Fruit fly (Drosophila melanogaster) whole organism, embryonic: ENCODE measurements around the gene Pvf3.
A peak's percentile ranks its signal among the peaks of the same experiment; 100 is the strongest.

Experiments used
- Bdp1 ChIP-seq: fragments of 200-800 bp; sonication (Bioruptor generic); optimal IDR thresholded peaks from 3 replicates; lab custom pipeline; 2016; ENCODE audit warnings: missing biosample characterization, missing genetic modification characterization
- Bgb ChIP-seq: fragments of 200-800 bp; sonication (Bioruptor generic); IDR thresholded peaks from 2 replicates; pipeline ENCODE4 v1.3.6; 2022; ENCODE audit warnings: missing biosample characterization, missing genetic modification characterization; ENCODE audit not compliant: partially characterized antibody
- CG11504 ChIP-seq: fragments of 200-800 bp; sonication (Bioruptor generic); optimal IDR thresholded peaks from 3 replicates; lab custom pipeline; 2019; ENCODE audit warnings: missing biosample characterization, mild to moderate bottlenecking, missing genetic modification characterization, moderate library complexity
- CG13123 ChIP-seq: fragments of 200-800 bp; sonication (Bioruptor generic); optimal IDR thresholded peaks from 2 replicates; lab custom pipeline; 2016; ENCODE audit warnings: missing biosample characterization, missing genetic modification characterization
- CG14860 ChIP-seq: fragments of 200-800 bp; sonication (Bioruptor generic); IDR thresholded peaks from 3 replicates; pipeline ENCODE4 v1.3.6; 2022; ENCODE audit warnings: missing biosample characterization, missing genetic modification characterization; ENCODE audit not compliant: partially characterized antibody
- CG1529 ChIP-seq: fragments of 200-800 bp; sonication (Bioruptor generic); optimal IDR thresholded peaks from 3 replicates; lab custom pipeline; 2018; ENCODE audit warnings: missing biosample characterization, missing genetic modification characterization
- CG15514 ChIP-seq: fragments of 200-800 bp; sonication (Bioruptor generic); optimal IDR thresholded peaks from 3 replicates; lab custom pipeline; 2017; ENCODE audit warnings: missing biosample characterization, missing genetic modification characterization, mild to moderate bottlenecking, moderate library complexity, missing genetic modification reagents
- CG17359 ChIP-seq: fragments of 200-800 bp; sonication (Bioruptor generic); optimal IDR thresholded peaks from 3 replicates; lab custom pipeline; 2018; ENCODE audit warnings: missing biosample characterization, mild to moderate bottlenecking, missing genetic modification characterization, moderate library complexity
- CG17912 ChIP-seq: fragments of 200-800 bp; sonication (Bioruptor generic); optimal IDR thresholded peaks from 2 replicates; lab custom pipeline; 2018; ENCODE audit warnings: missing biosample characterization, mild to moderate bottlenecking, missing genetic modification characterization
- CG2199 ChIP-seq: fragments of 200-800 bp; sonication (Bioruptor generic); IDR thresholded peaks from 3 replicates; pipeline ENCODE4 v1.3.6; 2022; ENCODE audit warnings: missing biosample characterization, missing genetic modification characterization
- CG2202 ChIP-seq: fragments of 200-800 bp; sonication (Bioruptor generic); optimal IDR thresholded peaks from 2 replicates; lab custom pipeline; 2018; ENCODE audit warnings: missing biosample characterization, mild to moderate bottlenecking, missing genetic modification characterization
- CG3407 ChIP-seq: fragments of 200-800 bp; sonication (Bioruptor generic); optimal IDR thresholded peaks from 2 replicates; lab custom pipeline; 2018; ENCODE audit warnings: missing biosample characterization, mild to moderate bottlenecking, missing genetic modification characterization
- CG42726 ChIP-seq: fragments of 200-800 bp; sonication (Bioruptor generic); IDR thresholded peaks from 2 replicates; pipeline ENCODE4 v1.3.6; 2022; ENCODE audit warnings: missing biosample characterization, missing genetic modification characterization; ENCODE audit not compliant: partially characterized antibody
- CG8290 ChIP-seq, 3 experiments: fragments of 200-800 bp; sonication (Bioruptor generic); optimal IDR thresholded peaks; 2 replicates each; lab custom pipeline; 2016 to 2019; ENCODE audit warnings: missing biosample characterization in 3 of 3, missing genetic modification characterization in 3 of 3, mild to moderate bottlenecking in 2 of 3, moderate library complexity in 1 of 3
- CG8359 ChIP-seq: fragments of 200-800 bp; sonication (Bioruptor generic); optimal IDR thresholded peaks from 2 replicates; lab custom pipeline; 2017; ENCODE audit warnings: missing biosample characterization, mild to moderate bottlenecking, missing genetic modification characterization, borderline replicate concordance
- Dip3 ChIP-seq: fragments of 200-800 bp; sonication (Bioruptor generic); optimal IDR thresholded peaks from 3 replicates; lab custom pipeline; 2016; ENCODE audit warnings: missing biosample characterization, missing genetic modification characterization
- Doc2 ChIP-seq: fragments of 200-800 bp; sonication (Bioruptor generic); IDR thresholded peaks from 2 replicates; pipeline ENCODE4 v1.3.6; 2022; ENCODE audit warnings: missing biosample characterization, missing genetic modification characterization
- Dp ChIP-seq: fragments of 200-800 bp; sonication (Bioruptor generic); optimal IDR thresholded peaks from 2 replicates; lab custom pipeline; 2018; ENCODE audit warnings: missing biosample characterization, mild to moderate bottlenecking, missing genetic modification characterization, moderate library complexity
- HLHmδ ChIP-seq: fragments of 200-800 bp; sonication (Bioruptor generic); optimal IDR thresholded peaks from 2 replicates; lab custom pipeline; 2018; ENCODE audit warnings: missing biosample characterization, mild to moderate bottlenecking, missing genetic modification characterization, moderate library complexity
- Hr39 ChIP-seq: fragments of >200 bp; optimal IDR thresholded peaks from 2 replicates; lab custom pipeline; 2017
- Lpt ChIP-seq: fragments of >200 bp; optimal IDR thresholded peaks from 2 replicates; lab custom pipeline; 2018; ENCODE audit warnings: missing biosample characterization, missing genetic modification characterization
- MTF-1 ChIP-seq: fragments of 200-800 bp; sonication (Bioruptor generic); optimal IDR thresholded peaks from 2 replicates; lab custom pipeline; 2018; ENCODE audit warnings: missing biosample characterization, mild to moderate bottlenecking, missing genetic modification characterization, borderline replicate concordance
- Med ChIP-seq: fragments of 200-800 bp; sonication (Bioruptor generic); peaks from one replicate; lab custom pipeline; 2016; ENCODE audit warnings: missing biosample characterization, missing genetic modification characterization, mild to moderate bottlenecking, inconsistent platforms, moderate library complexity
- Mes4 ChIP-seq: fragments of 200-800 bp; sonication (Bioruptor generic); optimal IDR thresholded peaks from 2 replicates; lab custom pipeline; 2016; ENCODE audit warnings: missing biosample characterization, missing genetic modification characterization
- Nf-YC ChIP-seq: fragments of 200-800 bp; optimal IDR thresholded peaks from 3 replicates; lab custom pipeline; 2019; ENCODE audit warnings: missing biosample characterization, mild to moderate bottlenecking, missing genetic modification characterization, moderate library complexity
- aop ChIP-seq: fragments of 200-800 bp; sonication (Bioruptor generic); IDR thresholded peaks from 2 replicates; pipeline ENCODE4 v1.3.6; 2022; ENCODE audit warnings: missing biosample characterization, missing genetic modification characterization
- bbx ChIP-seq: fragments of 200-800 bp; sonication (Bioruptor generic); IDR thresholded peaks from 2 replicates; pipeline ENCODE4 v1.3.6; 2022; ENCODE audit warnings: missing biosample characterization, missing genetic modification characterization; ENCODE audit not compliant: partially characterized antibody
- bigmax ChIP-seq: fragments of 200-800 bp; sonication (Bioruptor generic); optimal IDR thresholded peaks from 2 replicates; lab custom pipeline; 2018; ENCODE audit warnings: missing biosample characterization, mild to moderate bottlenecking, missing genetic modification characterization
- corto ChIP-seq: fragments of 200-800 bp; sonication (Bioruptor generic); optimal IDR thresholded peaks from 2 replicates; lab custom pipeline; 2016; ENCODE audit warnings: missing biosample characterization, mild to moderate bottlenecking, missing genetic modification characterization, moderate library complexity
- croc ChIP-seq: fragments of 200-800 bp; sonication (Bioruptor generic); conservative IDR thresholded peaks from 3 replicates; pipeline ENCODE4 v1.3.6; 2022; ENCODE audit warnings: missing biosample characterization, missing genetic modification characterization
- dati ChIP-seq: fragments of 200-800 bp; sonication (Bioruptor generic); IDR thresholded peaks from 2 replicates; pipeline ENCODE4 v1.3.6; 2022; ENCODE audit warnings: missing biosample characterization, missing genetic modification characterization
- dm ChIP-seq: fragments of 200-800 bp; sonication (Bioruptor generic); optimal IDR thresholded peaks from 3 replicates; lab custom pipeline; 2016; ENCODE audit warnings: missing biosample characterization, missing genetic modification characterization
- dmrt11E ChIP-seq: fragments of 200-800 bp; sonication (Bioruptor generic); optimal IDR thresholded peaks from 3 replicates; lab custom pipeline; 2018; ENCODE audit warnings: missing biosample characterization, mild to moderate bottlenecking, missing genetic modification characterization, moderate library complexity
- gt ChIP-seq: fragments of 200-800 bp; sonication (Bioruptor generic); IDR thresholded peaks from 2 replicates; pipeline ENCODE4 v1.3.6; 2022; ENCODE audit warnings: missing biosample characterization, missing genetic modification characterization
- hb ChIP-seq: fragments of 200-800 bp; sonication (Bioruptor generic); IDR thresholded peaks from 3 replicates; pipeline ENCODE4 v1.3.6; 2022; ENCODE audit warnings: missing biosample characterization, missing genetic modification characterization; ENCODE audit not compliant: partially characterized antibody
- her ChIP-seq: fragments of 200-800 bp; sonication (Bioruptor generic); optimal IDR thresholded peaks from 2 replicates; lab custom pipeline; 2016; ENCODE audit warnings: missing biosample characterization, missing genetic modification characterization
- peb ChIP-seq: fragments of 200-800 bp; sonication (Bioruptor generic); IDR thresholded peaks from 2 replicates; pipeline ENCODE4 v1.3.6; 2022; ENCODE audit warnings: missing biosample characterization, missing genetic modification characterization
- pfk ChIP-seq: fragments of 200-800 bp; sonication (Bioruptor generic); optimal IDR thresholded peaks from 2 replicates; lab custom pipeline; 2018; ENCODE audit warnings: missing biosample characterization, mild to moderate bottlenecking, missing genetic modification characterization, moderate library complexity
- pros ChIP-seq: fragments of 200-800 bp; sonication (Bioruptor generic); optimal IDR thresholded peaks from 3 replicates; lab custom pipeline; 2019; ENCODE audit warnings: missing biosample characterization, mild to moderate bottlenecking, missing genetic modification characterization, moderate library complexity
- pum ChIP-seq: fragments of 200-800 bp; sonication (Bioruptor generic); optimal IDR thresholded peaks from 2 replicates; lab custom pipeline; 2016; ENCODE audit warnings: missing biosample characterization, missing genetic modification characterization
- run ChIP-seq: fragments of 200-800 bp; sonication (Bioruptor generic); optimal IDR thresholded peaks from 3 replicates; lab custom pipeline; 2018; ENCODE audit warnings: missing biosample characterization, mild to moderate bottlenecking, missing genetic modification characterization
- sd ChIP-seq: fragments of 200-800 bp; sonication (Bioruptor generic); optimal IDR thresholded peaks from 3 replicates; lab custom pipeline; 2018; ENCODE audit warnings: missing biosample characterization, mild to moderate bottlenecking, missing genetic modification characterization, moderate library complexity
- slp2 ChIP-seq: fragments of 200-800 bp; sonication (Bioruptor generic); optimal IDR thresholded peaks from 2 replicates; lab custom pipeline; 2016; ENCODE audit warnings: missing biosample characterization, missing genetic modification characterization
- sqz ChIP-seq: fragments of 200-800 bp; sonication (Bioruptor generic); optimal IDR thresholded peaks from 3 replicates; lab custom pipeline; 2018; ENCODE audit warnings: missing biosample characterization, mild to moderate bottlenecking, missing genetic modification characterization
- stwl ChIP-seq: fragments of 200-800 bp; sonication (Bioruptor generic); optimal IDR thresholded peaks from 3 replicates; lab custom pipeline; 2018; ENCODE audit warnings: missing biosample characterization, mild to moderate bottlenecking, missing genetic modification characterization, moderate library complexity
- toy ChIP-seq: fragments of 200-800 bp; sonication (Bioruptor generic); IDR thresholded peaks from 2 replicates; pipeline ENCODE4 v1.3.6; 2022; ENCODE audit warnings: missing biosample characterization, missing genetic modification characterization
- wdn ChIP-seq: fragments of 200-800 bp; sonication (Bioruptor generic); IDR thresholded peaks from 2 replicates; pipeline ENCODE4 v1.3.6; 2022; ENCODE audit warnings: missing biosample characterization, missing genetic modification characterization
- wor ChIP-seq: fragments of 200-800 bp; sonication (Bioruptor generic); IDR thresholded peaks from 2 replicates; pipeline ENCODE4 v1.3.6; 2022; ENCODE audit warnings: missing biosample characterization, missing genetic modification characterization
- zen2 ChIP-seq: fragments of 200-800 bp; sonication (Bioruptor generic); IDR thresholded peaks from 3 replicates; pipeline ENCODE4 v1.3.6; 2022; ENCODE audit warnings: missing biosample characterization, missing genetic modification characterization; ENCODE audit not compliant: partially characterized antibody

Gene Pvf3

DNA sequence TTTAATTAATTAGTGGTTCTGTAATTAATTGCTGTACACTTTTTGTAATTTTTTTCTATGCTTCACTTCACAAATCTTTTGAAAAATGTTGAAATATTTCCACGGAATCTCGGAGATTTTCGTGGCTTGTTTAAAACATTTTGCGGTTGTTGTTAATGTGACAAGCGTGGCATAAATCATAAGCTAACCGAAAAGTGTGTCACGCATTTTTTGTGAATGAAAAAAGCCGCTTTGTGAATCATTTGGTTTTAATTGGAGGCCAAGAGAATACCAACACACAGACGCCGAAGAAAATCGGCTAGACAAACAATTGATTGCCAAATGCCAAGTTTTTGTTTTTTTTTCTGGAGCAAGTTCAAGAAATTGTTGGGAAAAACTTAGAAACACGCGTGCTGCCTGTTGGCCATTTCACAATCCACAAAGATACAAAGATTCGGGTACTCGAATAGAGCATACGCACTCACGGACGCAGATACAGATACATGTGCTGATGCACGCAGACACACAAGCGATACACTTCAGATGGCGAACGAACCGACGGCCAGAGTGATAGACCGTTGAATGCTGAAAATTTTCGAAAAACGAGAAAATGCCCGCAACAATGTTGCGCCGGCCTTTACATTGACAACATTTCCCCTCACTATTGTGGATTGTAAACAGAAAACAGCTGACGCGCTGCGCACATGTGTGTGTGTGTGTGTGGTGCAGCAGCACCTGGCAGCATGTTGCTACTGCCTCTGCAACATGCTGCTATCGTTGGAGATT, 23.8 kb downstream of the Pvf3 start (continued):
- TF ChIP-seq dati (GFP tag; lab: Robert Waterston, UW) (no peak), sqz (GFP tag; lab: Kevin White, UChicago) (no peak), bbx (peak; percentile 39; the same call in 1 of the 2 replicates), Doc2 (no peak), Hr39 (lab: Kevin White, UChicago) (no peak), Mes4 (GFP tag; lab: Kevin White, UChicago) (no peak), Bdp1 (GFP tag; lab: Kevin White, UChicago) (no peak), CG8290 (GFP tag; optimal IDR thresholded peaks at IDR 0.05; lab: Kevin White, UChicago) (no peak), CG8290 (tag; optimal IDR thresholded peaks at IDR 0.05; lab: Kevin White, UChicago) (peak in 1 of 2 experiments; percentile 30), sd (peak; percentile 81), MTF-1 (GFP tag; lab: Kevin White, UChicago) (peak; percentile 18), slp2 (GFP tag; lab: Kevin White, UChicago) (no peak), CG3407 (GFP tag; lab: Kevin White, UChicago) (no peak), wor (no peak), CG17359 (tag; lab: Kevin White, UChicago) (no peak), HLHmδ (peak; percentile 3), peb (GFP tag; lab: Robert Waterston, UW) (no peak), Nf-YC (tag; lab: Kevin White, UChicago) (no peak), corto (GFP tag; lab: Kevin White, UChicago) (no peak), CG42726 (GFP tag; lab: Robert Waterston, UW) (no peak), Dp (GFP tag; lab: Kevin White, UChicago) (no peak), pum (GFP tag; lab: Kevin White, UChicago) (no peak), CG17912 (no peak), Dip3 (no peak), CG14860 (GFP tag; lab: Robert Waterston, UW) (no peak), CG8359 (peak; percentile 50), CG11504 (tag; lab: Kevin White, UChicago) (peak; percentile 100), zen2 (GFP tag; lab: Robert Waterston, UW) (0 out of 3 replicates have a peak, but pooled peaks have one; percentile 28), gt (GFP tag; lab: Robert Waterston, UW) (no peak), Lpt (GFP tag; lab: Kevin White, UChicago) (no peak), pros (GFP tag; lab: Kevin White, UChicago) (no peak), stwl (peak; percentile 35), hb (GFP tag; lab: Robert Waterston, UW) (no peak), dm (no peak), run (tag; lab: Kevin White, UChicago) (peak; percentile 54), CG13123 (GFP tag; lab: Kevin White, UChicago) (no peak), toy (GFP tag; lab: Robert Waterston, UW) (no peak), aop (GFP tag; lab: Robert Waterston, UW) (no peak), Bgb (GFP tag; lab: Robert Waterston, UW) (0 out of 2 replicates have a peak, but pooled peaks have one; percentile 21), dmrt11E (tag; lab: Kevin White, UChicago) (no peak), pfk (no peak), Med (GFP tag; lab: Kevin White, UChicago) (peak; percentile 5), CG2202 (tag; lab: Kevin White, UChicago) (no peak), CG1529 (no peak), CG15514 (no peak), bigmax (GFP tag; lab: Kevin White, UChicago) (no peak), her (no peak), croc (GFP tag; lab: Robert Waterston, UW) (no peak), wdn (GFP tag; lab: Robert Waterston, UW) (no peak), CG2199 (GFP tag; lab: Robert Waterston, UW) (peak; percentile 100)
